Worm (Caenorhabditis elegans) whole organism, young adult: ENCODE data around the gene rps-1.

Experiments used
- B0019.2 ChIP-seq: fragments of 200-800 bp; sonication (Bioruptor generic); conservative IDR thresholded peaks from 2 replicates; pipeline ENCODE4 v1.3.6; 2022; ENCODE audit warnings: missing genetic modification reagents, missing genetic modification characterization, missing compliant biosample characterization
- B0336.3 ChIP-seq: fragments of 200-800 bp; sonication (Bioruptor generic); IDR thresholded peaks from 2 replicates; pipeline ENCODE4 v1.3.6; 2022; ENCODE audit warnings: missing genetic modification characterization, missing compliant biosample characterization
- C06A6.2 ChIP-seq: fragments of 200-800 bp; sonication (Bioruptor generic); conservative IDR thresholded peaks from 2 replicates; pipeline ENCODE4 v1.3.6; 2022; ENCODE audit warnings: missing genetic modification characterization, missing compliant biosample characterization
- F23B12.7 ChIP-seq: sonication (generic microtip); optimal IDR thresholded peaks from 2 replicates; lab custom pipeline; 2017; ENCODE audit warnings: missing genetic modification characterization, mild to moderate bottlenecking, missing compliant biosample characterization, antibody characterized with exemption, moderate library complexity; ENCODE audit not compliant: insufficient read depth
- F37B4.10 ChIP-seq: fragments of 200-800 bp; sonication (Bioruptor generic); IDR thresholded peaks from 2 replicates; pipeline ENCODE4 v1.3.6; 2022; ENCODE audit warnings: missing genetic modification characterization, missing compliant biosample characterization
- F39B2.1 ChIP-seq: fragments of 200-800 bp; sonication (Bioruptor generic); IDR thresholded peaks from 2 replicates; pipeline ENCODE4 v1.3.6; 2022; ENCODE audit warnings: missing genetic modification reagents, missing genetic modification characterization, missing compliant biosample characterization
- F49E8.2 ChIP-seq: sonication (generic microtip); optimal IDR thresholded peaks from 3 replicates; lab custom pipeline; 2017; ENCODE audit warnings: missing genetic modification characterization, mild to moderate bottlenecking, missing compliant biosample characterization, antibody characterized with exemption, moderate library complexity; ENCODE audit not compliant: insufficient read depth
- F55B11.4 ChIP-seq: sonication (generic microtip); optimal IDR thresholded peaks from 2 replicates; lab custom pipeline; 2016; ENCODE audit warnings: missing compliant biosample characterization, missing genetic modification characterization, borderline replicate concordance; ENCODE audit not compliant: insufficient read depth
- K11D2.4 ChIP-seq: fragments of 200-800 bp; sonication (Bioruptor generic); IDR thresholded peaks from 2 replicates; pipeline ENCODE4 v1.3.6; 2022; ENCODE audit warnings: missing genetic modification reagents, missing genetic modification characterization, missing compliant biosample characterization
- Y53F4B.3 ChIP-seq: fragments of 200-800 bp; sonication (Bioruptor generic); IDR thresholded peaks from 2 replicates; pipeline ENCODE4 v1.3.6; 2022; ENCODE audit warnings: missing genetic modification reagents, missing genetic modification characterization, missing compliant biosample characterization
- Y53G8AR.9 ChIP-seq: fragments of 200-800 bp; sonication (Bioruptor generic); conservative IDR thresholded peaks from 2 replicates; pipeline ENCODE4 v1.3.6; 2022; ENCODE audit warnings: missing genetic modification reagents, missing genetic modification characterization, missing compliant biosample characterization
- Y79H2A.3 ChIP-seq: fragments of 200-800 bp; sonication (Bioruptor generic); conservative IDR thresholded peaks from 2 replicates; pipeline ENCODE4 v1.3.6; 2022; ENCODE audit warnings: missing genetic modification reagents, missing genetic modification characterization, missing compliant biosample characterization
- ama-1 ChIP-seq, 3 experiments: fragments of 150-350 bp in 1 of 3; sonication (generic microtip) in 2 of 3; optimal IDR thresholded peaks; 2 replicates each; lab custom pipeline; 2014 to 2018; ENCODE audit warnings: missing biosample characterization in 2 of 3, missing genetic modification characterization in 2 of 3, missing genetic modification reagents in 2 of 3
- aptf-3 ChIP-seq: fragments of 200-800 bp; sonication (Bioruptor generic); IDR thresholded peaks from 2 replicates; pipeline ENCODE4 v1.3.6; 2022; ENCODE audit warnings: missing genetic modification characterization, missing compliant biosample characterization
- atf-7 ChIP-seq: sonication (generic microtip); optimal IDR thresholded peaks from 2 replicates; lab custom pipeline; 2017; ENCODE audit warnings: mild to moderate bottlenecking, missing genetic modification characterization, missing compliant biosample characterization
- attf-6 ChIP-seq: fragments of 200-800 bp; sonication (Bioruptor generic); IDR thresholded peaks from 2 replicates; pipeline ENCODE4 v1.3.6; 2022; ENCODE audit warnings: missing genetic modification reagents, missing genetic modification characterization, missing compliant biosample characterization
- cebp-2 ChIP-seq: fragments of 200-800 bp; sonication (Bioruptor generic); IDR thresholded peaks from 2 replicates; pipeline ENCODE4 v1.3.6; 2022; ENCODE audit warnings: missing genetic modification characterization, missing compliant biosample characterization
- ceh-79 ChIP-seq: sonication (generic microtip); optimal IDR thresholded peaks from 2 replicates; lab custom pipeline; 2017; ENCODE audit warnings: mild to moderate bottlenecking, missing genetic modification characterization, missing compliant biosample characterization
- die-1 ChIP-seq: sonication (generic microtip); optimal IDR thresholded peaks from 2 replicates; lab custom pipeline; 2016; ENCODE audit warnings: missing genotype, mild to moderate bottlenecking, missing genetic modification characterization, missing compliant biosample characterization
- dpff-1 ChIP-seq: sonication (generic microtip); optimal IDR thresholded peaks from 2 replicates; lab custom pipeline; 2017; ENCODE audit warnings: mild to moderate bottlenecking, missing genetic modification characterization, missing compliant biosample characterization
- efl-1 ChIP-seq: fragments of 150-350 bp; optimal IDR thresholded peaks from 2 replicates; lab custom pipeline; 2014; ENCODE audit warnings: missing biosample characterization, missing genetic modification reagents, missing genetic modification characterization
- egl-18 ChIP-seq: fragments of 200-800 bp; sonication (Bioruptor generic); IDR thresholded peaks from 2 replicates; pipeline ENCODE4 v1.3.6; 2022; ENCODE audit warnings: missing genetic modification reagents, missing genetic modification characterization, missing compliant biosample characterization
- egl-44 ChIP-seq: fragments of 200-800 bp; sonication (Bioruptor generic); IDR thresholded peaks from 2 replicates; pipeline ENCODE4 v1.3.6; 2022; ENCODE audit warnings: missing genetic modification reagents, missing genetic modification characterization, missing compliant biosample characterization
- ets-4 ChIP-seq: fragments of 200-800 bp; sonication (Bioruptor generic); optimal IDR thresholded peaks from 2 replicates; lab custom pipeline; 2018; ENCODE audit warnings: mild to moderate bottlenecking, missing genetic modification characterization, missing compliant biosample characterization
- hlh-12 ChIP-seq: sonication (generic microtip); optimal IDR thresholded peaks from 2 replicates; lab custom pipeline; 2016; ENCODE audit warnings: missing genetic modification characterization, missing compliant biosample characterization
- hmg-20 ChIP-seq: fragments of 200-800 bp; sonication (Bioruptor generic); IDR thresholded peaks from 2 replicates; pipeline ENCODE4 v1.3.6; 2022; ENCODE audit warnings: missing genetic modification reagents, missing genetic modification characterization, missing compliant biosample characterization
- lin-26 ChIP-seq: fragments of 200-800 bp; sonication (Bioruptor generic); IDR thresholded peaks from 2 replicates; pipeline ENCODE4 v1.3.6; 2022; ENCODE audit warnings: missing genetic modification reagents, missing genetic modification characterization, missing compliant biosample characterization
- lsl-1 ChIP-seq: fragments of 200-800 bp; sonication (Bioruptor generic); optimal IDR thresholded peaks from 2 replicates; lab custom pipeline; 2018; ENCODE audit warnings: mild to moderate bottlenecking, missing genetic modification characterization, moderate library complexity, missing compliant biosample characterization
- madf-3 ChIP-seq: fragments of 200-800 bp; sonication (Bioruptor generic); IDR thresholded peaks from 2 replicates; pipeline ENCODE4 v1.3.6; 2022; ENCODE audit warnings: missing genetic modification reagents, missing genetic modification characterization, missing compliant biosample characterization
- mes-4 ChIP-seq: sonication (generic microtip); optimal IDR thresholded peaks from 2 replicates; lab custom pipeline; 2016; ENCODE audit warnings: missing genotype, missing genetic modification characterization, missing compliant biosample characterization
- mxl-1 ChIP-seq: sonication (generic microtip); optimal IDR thresholded peaks from 2 replicates; lab custom pipeline; 2016; ENCODE audit warnings: missing genetic modification characterization, missing compliant biosample characterization
- nhr-120 ChIP-seq: fragments of 200-800 bp; sonication (Bioruptor generic); IDR thresholded peaks from 2 replicates; pipeline ENCODE4 v1.3.6; 2022; ENCODE audit warnings: missing genetic modification characterization, missing compliant biosample characterization
- nhr-80 ChIP-seq: sonication (generic microtip); optimal IDR thresholded peaks from 2 replicates; lab custom pipeline; 2016; ENCODE audit warnings: missing genetic modification characterization, missing compliant biosample characterization
- nhr-90 ChIP-seq: sonication (generic microtip); optimal IDR thresholded peaks from 2 replicates; lab custom pipeline; 2016; ENCODE audit warnings: missing genotype, mild to moderate bottlenecking, missing genetic modification characterization, missing compliant biosample characterization
- pbrm-1 ChIP-seq: fragments of 200-800 bp; sonication (Bioruptor generic); IDR thresholded peaks from 2 replicates; pipeline ENCODE4 v1.3.6; 2022; ENCODE audit warnings: missing genetic modification reagents, missing genetic modification characterization, missing compliant biosample characterization
- pha-4 ChIP-seq: fragments of 150-350 bp; sonication (generic microtip); optimal IDR thresholded peaks from 2 replicates; lab custom pipeline; 2014; ENCODE audit warnings: missing biosample characterization, missing genetic modification reagents, missing genetic modification characterization
- repo-1 ChIP-seq: sonication (generic microtip); optimal IDR thresholded peaks from 2 replicates; lab custom pipeline; 2017; ENCODE audit warnings: mild to moderate bottlenecking, missing genetic modification characterization, missing compliant biosample characterization
- sea-2 ChIP-seq: fragments of 200-800 bp; sonication (Bioruptor generic); IDR thresholded peaks from 2 replicates; pipeline ENCODE4 v1.3.6; 2022; ENCODE audit warnings: missing genetic modification characterization, missing compliant biosample characterization
- snpc-1.3 ChIP-seq: sonication (generic microtip); optimal IDR thresholded peaks from 2 replicates; lab custom pipeline; 2017; ENCODE audit warnings: missing genetic modification characterization, mild to moderate bottlenecking, missing compliant biosample characterization, antibody characterized with exemption, moderate library complexity, missing genotype, missing genetic modification reagents; ENCODE audit not compliant: insufficient read depth
- xnd-1 ChIP-seq: sonication (generic microtip); optimal IDR thresholded peaks from 2 replicates; lab custom pipeline; 2016; ENCODE audit warnings: missing genotype, missing genetic modification reagents, missing genetic modification characterization, missing compliant biosample characterization
- zfh-2 ChIP-seq: fragments of 200-800 bp; sonication (Bioruptor generic); conservative IDR thresholded peaks from 2 replicates; pipeline ENCODE4 v1.3.6; 2022; ENCODE audit warnings: missing genetic modification reagents, missing genetic modification characterization, missing compliant biosample characterization
- ztf-18 ChIP-seq: sonication (generic microtip); optimal IDR thresholded peaks from 2 replicates; lab custom pipeline; 2016; ENCODE audit warnings: missing genotype, mild to moderate bottlenecking, missing genetic modification characterization, missing compliant biosample characterization
- ztf-3 ChIP-seq: fragments of 200-800 bp; sonication (Bioruptor generic); optimal IDR thresholded peaks from 2 replicates; lab custom pipeline; 2018; ENCODE audit warnings: mild to moderate bottlenecking, missing genetic modification characterization, missing compliant biosample characterization

The rps-1 gene

ce11 chrIII:4506140-4506539 is 30.4 kb downstream of the rps-1 start:
- TF ChIP-seq nhr-80 = peak; percentile 70
- no peak for TF ChIP-seq pbrm-1
- no peak for TF ChIP-seq madf-3 (GFP tag; lab: Robert Waterston, UW)
- TF ChIP-seq mes-4 (tag; lab: Kevin White, UChicago) = no peak
- TF ChIP-seq xnd-1 (tag; lab: Kevin White, UChicago) = no peak

- no peak for TF ChIP-seq ztf-18 (tag; lab: Kevin White, UChicago)
- TF ChIP-seq nhr-80 = peak; percentile 21
- TF ChIP-seq atf-7 (tag; lab: Kevin White, UChicago) = peak; percentile 80
Observed at ce11 chrIII:4506590-4507128, 30.9 kb downstream of the rps-1 start.

ce11 chrIII:4508064-4508905 is 32.6 kb downstream of the rps-1 start, which contains the start of the genes cct-5 and F25F2.1:
Gene cct-5, minus strand, starts transcription at chrIII:4508114.
Gene F25F2.1, plus strand, starts transcription at chrIII:4508855.
- peak; percentile 86 for TF ChIP-seq snpc-1.3 (tag; lab: Kevin White, UChicago)
- TF ChIP-seq B0019.2 (GFP tag; lab: Robert Waterston, UW) = peak; percentile 88
- no peak for TF ChIP-seq ama-1 (optimal IDR thresholded peaks at IDR 0.05; lab: Kevin White, UChicago)
- TF ChIP-seq ama-1 (GFP tag; optimal IDR thresholded peaks at IDR 0.05; lab: Kevin White, UChicago) = no peak
- peak; percentile 82; the same call in 1 of the 2 replicates for TF ChIP-seq madf-3 (GFP tag; lab: Robert Waterston, UW)
- no peak for TF ChIP-seq dpff-1 (tag; lab: Kevin White, UChicago)
- no peak for TF ChIP-seq egl-44
- no peak for TF ChIP-seq lin-26 (GFP tag; lab: Robert Waterston, UW)
- no peak for TF ChIP-seq zfh-2 (GFP tag; lab: Robert Waterston, UW)
- no peak for TF ChIP-seq pha-4
- no peak for TF ChIP-seq repo-1 (tag; lab: Kevin White, UChicago)
- TF ChIP-seq hlh-12 (tag; lab: Kevin White, UChicago) = no peak
- no peak for TF ChIP-seq die-1 (tag; lab: Kevin White, UChicago)
- TF ChIP-seq mxl-1 (tag; lab: Kevin White, UChicago) = no peak
- TF ChIP-seq ztf-3 (GFP tag; lab: Kevin White, UChicago) = no peak
- no peak for TF ChIP-seq Y53F4B.3 (GFP tag; lab: Robert Waterston, UW)
- TF ChIP-seq C06A6.2 (GFP tag; lab: Robert Waterston, UW) = no peak
- no peak for TF ChIP-seq nhr-90 (tag; lab: Kevin White, UChicago)
- no peak for TF ChIP-seq ets-4
- peak; percentile 84 for TF ChIP-seq F23B12.7 (tag; lab: Kevin White, UChicago)
- no peak for TF ChIP-seq F39B2.1 (GFP tag; lab: Robert Waterston, UW)
- TF ChIP-seq atf-7 (tag; lab: Kevin White, UChicago) = no peak
- TF ChIP-seq egl-18 (GFP tag; lab: Robert Waterston, UW) = no peak
- 0 out of 2 replicates have a peak, but pooled peaks have one; percentile 45 for TF ChIP-seq attf-6 (GFP tag; lab: Robert Waterston, UW)
- TF ChIP-seq F55B11.4 (tag; lab: Kevin White, UChicago) = no peak
- TF ChIP-seq hmg-20 = no peak
- TF ChIP-seq K11D2.4 = no peak
- 0 out of 2 replicates have a peak, but pooled peaks have one; percentile 43 for TF ChIP-seq Y53G8AR.9 (GFP tag; lab: Robert Waterston, UW)
- TF ChIP-seq lsl-1 (GFP tag; lab: Kevin White, UChicago) = peak; percentile 94
- no peak for TF ChIP-seq ceh-79 (tag; lab: Kevin White, UChicago)
- no peak for TF ChIP-seq aptf-3 (GFP tag; lab: Robert Waterston, UW)
- TF ChIP-seq B0336.3 (GFP tag; lab: Robert Waterston, UW) = no peak; the same call in 1 of the 2 replicates
- no peak for TF ChIP-seq F37B4.10
- peak; percentile 81 for TF ChIP-seq Y79H2A.3 (GFP tag; lab: Robert Waterston, UW)
- TF ChIP-seq cebp-2 (GFP tag; lab: Robert Waterston, UW) = no peak
- peak; percentile 72 for TF ChIP-seq F49E8.2 (tag; lab: Kevin White, UChicago)
- peak; percentile 97 for TF ChIP-seq efl-1 (GFP tag; lab: Kevin White, UChicago)
- TF ChIP-seq nhr-120 (GFP tag; lab: Robert Waterston, UW) = no peak
- TF ChIP-seq sea-2 (GFP tag; lab: Robert Waterston, UW) = no peak
